Worm (Caenorhabditis elegans): Measurements from ENCODE around the gene srh-193.

ce11 chrV:4242431-4242830 lies 47.6 kb downstream of the srh-193 start, which contains the start of gene srt-12:
- TF ChIP-seq lsy-2 (tag; optimal IDR thresholded peaks at IDR 0.05) (no peak), nhr-77 (tag; optimal IDR thresholded peaks at IDR 0.05) (no peak), nhr-10 (tag; optimal IDR thresholded peaks at IDR 0.05) (no peak), lin-13 (GFP tag; optimal IDR thresholded peaks at IDR 0.05) (no peak), elt-3 (tag; optimal IDR thresholded peaks at IDR 0.05) (no peak), ztf-11 (tag; optimal IDR thresholded peaks at IDR 0.05) (no peak), ZK546.5 (tag; optimal IDR thresholded peaks at IDR 0.05) (no peak), nhr-12 (tag; optimal IDR thresholded peaks at IDR 0.05) (no peak), ceh-16 (tag; optimal IDR thresholded peaks at IDR 0.05) (no peak)
